Fruit fly (Drosophila melanogaster) S2 (cell line): ENCODE results near the gene CG15356.

Source experiments
- CG8478 ChIP-seq: fragments of >200 bp; optimal IDR thresholded peaks from 2 replicates; lab custom pipeline; 2018
- CTCF ChIP-seq, 2 experiments: fragments of >200 bp; optimal IDR thresholded peaks; 2 replicates each; lab custom pipeline; 2018

DNA sequence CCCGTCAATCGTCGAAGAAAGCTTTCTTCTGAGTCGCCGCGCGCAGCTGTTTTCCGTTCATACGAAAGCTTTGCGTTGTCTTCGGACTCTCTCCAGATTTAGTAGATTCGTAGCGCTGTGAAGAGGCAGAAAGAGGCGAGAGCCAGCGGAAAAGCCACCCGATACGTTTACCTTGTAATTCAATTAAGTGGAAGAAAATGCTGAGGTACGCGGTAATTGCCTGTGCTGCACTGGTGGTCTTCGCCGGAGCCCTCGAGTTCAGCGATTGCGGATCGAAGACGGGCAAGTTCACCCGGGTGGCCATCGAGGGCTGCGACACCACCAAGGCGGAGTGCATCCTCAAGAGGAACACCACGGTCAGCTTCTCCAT, 7.6 kb upstream of the CG15356 start, which contains the start of gene Npc2a:
- no peak for TF ChIP-seq CG8478 (lab: Kevin White, UChicago)
- TF ChIP-seq CTCF (optimal IDR thresholded peaks at IDR 0.05; lab: Kevin White, UChicago) = no peak
